Fruit fly (Drosophila melanogaster): Measurements from ENCODE around the gene CG13625.

dm6 chr3R:24626667-24627066 lies 41.7 kb upstream of the CG13625 start:
- TF ChIP-seq psq (optimal IDR thresholded peaks at IDR 0.05) (no peak), Myc (optimal IDR thresholded peaks at IDR 0.05) (no peak), Sin3A (optimal IDR thresholded peaks at IDR 0.05) (no peak), h (optimal IDR thresholded peaks at IDR 0.05) (no peak), insv (optimal IDR thresholded peaks at IDR 0.05) (no peak)

Data from Kc167 (cell line).